Fruit fly (Drosophila melanogaster): ENCODE measurements around the gene 7B2.
A peak's percentile ranks its signal among the peaks of the same experiment; 100 is the strongest.

Gene 7B2

dm6 chr3R:5364539-5365273 is 11.9 kb upstream of the 7B2 start:
- TF ChIP-seq Myc (optimal IDR thresholded peaks at IDR 0.05) (no peak), insv (optimal IDR thresholded peaks at IDR 0.05) (no peak), psq (optimal IDR thresholded peaks at IDR 0.05) (no peak), Sin3A (optimal IDR thresholded peaks at IDR 0.05) (no peak), h (optimal IDR thresholded peaks at IDR 0.05) (no peak), ttk (optimal IDR thresholded peaks at IDR 0.05) (no peak)

DNA sequence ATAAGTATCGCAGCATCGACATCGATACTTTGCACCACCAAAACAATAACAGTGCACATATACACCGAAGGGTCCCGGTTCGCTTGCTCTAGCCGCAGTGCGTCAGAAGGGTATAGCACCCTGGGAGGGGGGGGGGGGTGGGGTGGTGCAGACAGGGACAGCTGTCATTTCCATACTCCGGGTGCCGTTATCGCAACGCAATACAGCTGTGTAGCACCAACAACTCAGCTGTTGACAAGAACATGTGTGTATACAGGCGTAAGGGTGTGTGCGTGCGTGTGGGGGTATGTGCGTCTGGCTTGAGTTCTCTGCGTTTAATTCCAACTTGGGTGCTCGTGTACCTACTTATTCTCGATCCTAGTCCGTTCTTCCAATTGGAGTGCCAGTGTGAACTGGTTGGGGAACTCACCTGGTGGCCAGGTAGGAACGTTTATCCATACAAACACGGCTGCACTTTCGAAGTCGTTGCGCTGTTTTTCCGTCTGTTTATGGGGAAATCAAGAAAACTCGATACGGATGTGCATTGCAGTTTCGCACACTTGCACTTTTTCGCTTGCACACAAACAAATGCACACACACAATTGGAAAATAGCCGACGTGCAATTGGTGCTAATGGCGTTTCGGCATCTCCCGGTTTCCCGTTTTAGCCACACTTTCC is 8.9 kb upstream of the 7B2 start:
- TF ChIP-seq ttk (optimal IDR thresholded peaks at IDR 0.05): no peak
- TF ChIP-seq Myc (optimal IDR thresholded peaks at IDR 0.05): no peak
- no peak for TF ChIP-seq Sin3A (optimal IDR thresholded peaks at IDR 0.05)
- TF ChIP-seq h (optimal IDR thresholded peaks at IDR 0.05): no peak

dm6 chr3R:5368170-5368781 is 8.3 kb upstream of the 7B2 start, which contains the start of gene Cerk:
Gene Cerk, minus strand, starts transcription at chr3R:5368306.
- TF ChIP-seq insv (optimal IDR thresholded peaks at IDR 0.05): no peak
- no peak for TF ChIP-seq Myc (optimal IDR thresholded peaks at IDR 0.05)
- no peak for TF ChIP-seq Sin3A (optimal IDR thresholded peaks at IDR 0.05)
- TF ChIP-seq psq (optimal IDR thresholded peaks at IDR 0.05): no peak
- no peak for TF ChIP-seq h (optimal IDR thresholded peaks at IDR 0.05)
- no peak for TF ChIP-seq ttk (optimal IDR thresholded peaks at IDR 0.05)

dm6 chr3R:5369490-5370001 is 7.0 kb upstream of the 7B2 start, which contains the start of the genes CG31542 and CG34277:
Gene CG31542, plus strand, starts transcription at chr3R:5369540.
Gene CG34277, plus strand, starts transcription at chr3R:5369540.
- TF ChIP-seq h (optimal IDR thresholded peaks at IDR 0.05) (no peak), ttk (optimal IDR thresholded peaks at IDR 0.05) (no peak), Myc (optimal IDR thresholded peaks at IDR 0.05) (no peak), insv (optimal IDR thresholded peaks at IDR 0.05) (no peak), psq (optimal IDR thresholded peaks at IDR 0.05) (no peak), Sin3A (optimal IDR thresholded peaks at IDR 0.05) (no peak)

DNA sequence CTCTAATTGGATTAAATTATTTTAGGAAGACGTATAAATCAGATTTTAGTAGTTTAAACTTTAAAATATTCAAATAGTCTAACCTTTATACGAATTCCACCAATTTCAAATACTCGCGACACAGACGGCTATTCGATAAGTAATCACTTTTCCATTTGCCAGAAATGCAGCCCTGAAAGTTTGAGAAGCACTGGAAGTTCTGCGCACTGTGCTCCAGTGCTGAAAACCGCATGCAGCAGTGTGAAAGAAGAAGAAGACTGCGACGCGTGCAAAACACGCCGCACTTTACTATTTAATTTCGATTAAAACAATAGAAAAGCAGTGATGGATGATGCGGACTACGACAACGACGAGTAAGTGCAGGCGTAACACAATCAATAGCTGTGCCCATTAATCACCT is 5.0 kb upstream of the 7B2 start, which contains the start of gene Polr2F:
Gene Polr2F, plus strand, starts transcription at position 233 of the 400 bp plus-strand sequence.
- TF ChIP-seq psq (optimal IDR thresholded peaks at IDR 0.05) (peak; percentile 1), h (optimal IDR thresholded peaks at IDR 0.05) (no peak)

DNA sequence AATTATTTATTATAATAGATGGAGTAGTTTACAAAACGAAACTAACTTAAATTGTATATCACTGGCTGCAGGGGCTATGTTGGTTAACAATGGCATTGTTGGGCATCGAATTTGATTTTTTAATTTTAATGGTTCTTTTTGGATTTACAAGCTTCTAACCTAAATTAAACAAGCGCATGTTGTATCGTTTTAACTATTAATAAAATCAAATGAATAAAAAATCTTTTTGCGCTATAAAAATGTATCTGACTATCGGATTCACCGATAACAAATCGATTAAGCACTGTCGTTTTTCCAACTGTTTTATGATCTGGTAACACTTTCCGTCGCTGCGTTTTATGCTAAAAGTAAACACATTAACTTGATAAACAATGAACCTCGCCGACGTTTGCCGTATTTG is 1.9 kb upstream of the 7B2 start, which contains the start of the genes hd and CG14667:
Gene hd, minus strand, starts transcription at position 243 of the 400 bp plus-strand sequence.
Gene CG14667, plus strand, starts transcription at position 303 of the 400 bp plus-strand sequence.
- TF ChIP-seq insv (optimal IDR thresholded peaks at IDR 0.05): no peak
- TF ChIP-seq Myc (optimal IDR thresholded peaks at IDR 0.05): no peak
- no peak for TF ChIP-seq Sin3A (optimal IDR thresholded peaks at IDR 0.05)
- no peak for TF ChIP-seq h (optimal IDR thresholded peaks at IDR 0.05)
- no peak for TF ChIP-seq psq (optimal IDR thresholded peaks at IDR 0.05)
- no peak for TF ChIP-seq ttk (optimal IDR thresholded peaks at IDR 0.05)

DNA sequence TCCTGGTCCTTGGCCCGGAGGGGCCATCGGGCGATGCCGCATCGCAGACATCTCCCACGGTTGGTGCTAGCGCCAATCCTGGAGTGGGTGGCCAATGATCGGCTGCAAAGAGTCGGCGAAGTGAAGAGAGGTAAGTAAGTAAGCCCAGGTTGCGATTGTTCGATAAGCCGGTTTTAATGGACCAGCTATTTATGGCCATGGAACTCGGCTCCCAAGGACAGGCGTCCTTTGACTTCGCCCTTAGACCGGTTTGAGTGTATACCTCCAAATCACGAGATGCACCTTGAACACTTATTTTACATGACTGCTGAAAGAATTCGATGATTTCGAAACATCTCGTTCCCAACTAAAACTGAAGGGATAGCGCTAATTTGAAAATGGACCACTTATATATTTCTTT is 9.2 kb downstream of the 7B2 start:
- no peak for TF ChIP-seq insv (optimal IDR thresholded peaks at IDR 0.05)
- TF ChIP-seq h (optimal IDR thresholded peaks at IDR 0.05): no peak
- no peak for TF ChIP-seq Myc (optimal IDR thresholded peaks at IDR 0.05)
- TF ChIP-seq Sin3A (optimal IDR thresholded peaks at IDR 0.05): no peak
- TF ChIP-seq ttk (optimal IDR thresholded peaks at IDR 0.05): no peak
- no peak for TF ChIP-seq psq (optimal IDR thresholded peaks at IDR 0.05)

DNA sequence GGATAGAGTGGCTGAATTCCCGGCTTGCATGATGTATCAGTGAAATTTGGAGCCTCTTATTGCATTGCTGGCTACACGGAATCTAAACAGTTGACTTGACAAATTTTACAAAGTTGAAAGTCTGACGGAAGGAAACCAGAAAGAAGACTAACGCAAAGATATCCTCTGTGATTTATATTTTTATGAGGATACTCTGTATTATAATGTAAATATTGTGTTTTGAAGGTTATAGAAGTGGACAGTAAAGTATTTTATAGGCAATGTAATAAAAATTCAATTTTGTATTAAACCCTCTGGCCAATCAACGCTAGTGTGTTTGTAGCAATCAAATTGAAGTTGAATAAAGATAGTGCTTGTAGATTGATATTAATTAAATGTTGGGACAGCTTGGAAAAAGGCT is 11.0 kb downstream of the 7B2 start, which contains the start of gene CG14668:
Gene CG14668, minus strand, starts transcription at position 101 of the 400 bp plus-strand sequence.
- no peak for TF ChIP-seq Myc (optimal IDR thresholded peaks at IDR 0.05)
- TF ChIP-seq h (optimal IDR thresholded peaks at IDR 0.05): no peak
- no peak for TF ChIP-seq insv (optimal IDR thresholded peaks at IDR 0.05)
- no peak for TF ChIP-seq Sin3A (optimal IDR thresholded peaks at IDR 0.05)

DNA sequence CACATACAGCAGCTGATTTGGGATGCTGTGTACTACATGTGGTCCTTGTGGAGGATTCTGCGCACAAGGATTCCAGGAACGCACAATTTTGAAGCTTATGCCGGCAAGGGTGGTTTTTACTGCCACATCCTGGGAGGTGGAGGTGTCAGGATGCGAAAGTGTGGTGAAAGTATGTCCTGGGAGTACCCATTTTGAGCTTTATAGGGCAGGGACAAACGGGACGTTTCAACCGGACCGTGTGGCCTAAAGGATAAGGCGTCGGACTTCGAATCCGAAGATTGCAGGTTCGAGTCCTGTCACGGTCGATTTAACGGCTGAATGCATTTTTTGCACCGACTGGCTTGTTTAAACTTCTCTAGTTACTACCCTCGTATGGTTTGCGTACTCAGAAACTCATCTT is 11.4 kb downstream of the 7B2 start:
- no peak for TF ChIP-seq Myc (optimal IDR thresholded peaks at IDR 0.05)
- TF ChIP-seq h (optimal IDR thresholded peaks at IDR 0.05): no peak
- no peak for TF ChIP-seq psq (optimal IDR thresholded peaks at IDR 0.05)

dm6 chr3R:5389034-5389433 is 12.5 kb downstream of the 7B2 start:
- no peak for TF ChIP-seq psq (optimal IDR thresholded peaks at IDR 0.05)
- TF ChIP-seq insv (optimal IDR thresholded peaks at IDR 0.05): no peak
- TF ChIP-seq Sin3A (optimal IDR thresholded peaks at IDR 0.05): no peak
- TF ChIP-seq h (optimal IDR thresholded peaks at IDR 0.05): no peak
- TF ChIP-seq ttk (optimal IDR thresholded peaks at IDR 0.05): no peak
- TF ChIP-seq Myc (optimal IDR thresholded peaks at IDR 0.05): no peak

- TF ChIP-seq h (optimal IDR thresholded peaks at IDR 0.05) (no peak), insv (optimal IDR thresholded peaks at IDR 0.05) (no peak), ttk (optimal IDR thresholded peaks at IDR 0.05) (no peak), Myc (optimal IDR thresholded peaks at IDR 0.05) (no peak), Sin3A (optimal IDR thresholded peaks at IDR 0.05) (no peak), psq (optimal IDR thresholded peaks at IDR 0.05) (no peak)
Observed at dm6 chr3R:5389435-5389834, 12.9 kb downstream of the 7B2 start.

dm6 chr3R:5390095-5390663 is 13.6 kb downstream of the 7B2 start:
- TF ChIP-seq Myc (optimal IDR thresholded peaks at IDR 0.05) (no peak), ttk (optimal IDR thresholded peaks at IDR 0.05) (no peak), Sin3A (optimal IDR thresholded peaks at IDR 0.05) (no peak), psq (optimal IDR thresholded peaks at IDR 0.05) (no peak), insv (optimal IDR thresholded peaks at IDR 0.05) (no peak), h (optimal IDR thresholded peaks at IDR 0.05) (no peak)
